Fruit fly (Drosophila melanogaster) whole organism, adult: ENCODE measurements around the gene msps.

Experiments
- CG11617 ChIP-seq: fragments of 200-800 bp; sonication (Bioruptor generic); optimal IDR thresholded peaks from 2 replicates; lab custom pipeline; 2017; ENCODE audit warnings: mild to moderate bottlenecking, missing biosample characterization, missing genetic modification reagents, missing genetic modification characterization
- CG12768 ChIP-seq: fragments of 200-800 bp; sonication (Bioruptor generic); optimal IDR thresholded peaks from 2 replicates; lab custom pipeline; 2017; ENCODE audit warnings: missing biosample characterization, missing genetic modification characterization, mild to moderate bottlenecking, moderate library complexity, missing genetic modification reagents
- CG14711 ChIP-seq: fragments of 200-800 bp; sonication (Bioruptor generic); optimal IDR thresholded peaks from 2 replicates; lab custom pipeline; 2018; ENCODE audit warnings: missing biosample characterization, mild to moderate bottlenecking, missing genetic modification characterization, moderate library complexity
- CG1620 ChIP-seq: fragments of 200-800 bp; sonication (Bioruptor generic); optimal IDR thresholded peaks from 2 replicates; lab custom pipeline; 2016; ENCODE audit warnings: missing biosample characterization, missing genetic modification characterization
- CG33017 ChIP-seq: fragments of 200-800 bp; sonication (Bioruptor generic); optimal IDR thresholded peaks from 2 replicates; lab custom pipeline; 2018; ENCODE audit warnings: missing biosample characterization, mild to moderate bottlenecking, missing genetic modification characterization, moderate library complexity
- CG5204 ChIP-seq: fragments of 200-800 bp; sonication (Bioruptor generic); optimal IDR thresholded peaks from 2 replicates; lab custom pipeline; 2016; ENCODE audit warnings: missing biosample characterization, missing genetic modification characterization
- CG7045 ChIP-seq: fragments of 200-800 bp; sonication (Bioruptor generic); optimal IDR thresholded peaks from 2 replicates; lab custom pipeline; 2017; ENCODE audit warnings: missing biosample characterization, mild to moderate bottlenecking, missing genetic modification characterization
- CG7101 ChIP-seq: fragments of 200-800 bp; sonication (Bioruptor generic); optimal IDR thresholded peaks from 2 replicates; lab custom pipeline; 2018; ENCODE audit warnings: missing biosample characterization, mild to moderate bottlenecking, missing genetic modification characterization, moderate library complexity
- Clk ChIP-seq: fragments of 200-800 bp; sonication (Bioruptor generic); optimal IDR thresholded peaks from 2 replicates; lab custom pipeline; 2017; ENCODE audit warnings: missing biosample characterization, missing genetic modification characterization
- Crg-1 ChIP-seq: fragments of 200-800 bp; sonication (Bioruptor generic); optimal IDR thresholded peaks from 2 replicates; lab custom pipeline; 2016; ENCODE audit warnings: missing biosample characterization, missing genetic modification characterization
- Hr96 ChIP-seq: fragments of 200-800 bp; sonication (Bioruptor generic); optimal IDR thresholded peaks from 2 replicates; lab custom pipeline; 2016; ENCODE audit warnings: missing biosample characterization, missing genetic modification characterization
- Mnt ChIP-seq: fragments of 200-800 bp; sonication (Bioruptor generic); optimal IDR thresholded peaks from 2 replicates; lab custom pipeline; 2016; ENCODE audit warnings: missing biosample characterization, mild to moderate bottlenecking, missing genetic modification characterization
- bab1 ChIP-seq: fragments of 200-800 bp; sonication (Bioruptor generic); optimal IDR thresholded peaks from 3 replicates; lab custom pipeline; 2019; ENCODE audit warnings: missing biosample characterization, mild to moderate bottlenecking, missing genetic modification characterization, moderate library complexity
- cic ChIP-seq: fragments of 200-800 bp; sonication (Bioruptor generic); optimal IDR thresholded peaks from 2 replicates; lab custom pipeline; 2017; ENCODE audit warnings: missing biosample characterization, mild to moderate bottlenecking, missing genetic modification characterization, moderate library complexity
- cnc ChIP-seq, 2 experiments: fragments of >200 bp; optimal IDR thresholded peaks; 2 replicates each; lab custom pipeline; 2017
- kay ChIP-seq: fragments of 200-800 bp; sonication (Bioruptor generic); peaks from one replicate; lab custom pipeline; 2016; ENCODE audit warnings: missing biosample characterization, missing genetic modification characterization, borderline replicate concordance
- ovo ChIP-seq: fragments of 200-800 bp; sonication (Bioruptor generic); optimal IDR thresholded peaks from 2 replicates; lab custom pipeline; 2016; ENCODE audit warnings: missing biosample characterization, missing genetic modification characterization
- pad ChIP-seq: fragments of 200-800 bp; sonication (Bioruptor generic); optimal IDR thresholded peaks from 3 replicates; lab custom pipeline; 2017; ENCODE audit warnings: missing biosample characterization, missing genetic modification characterization, mild to moderate bottlenecking, moderate library complexity, missing genetic modification reagents
- tj ChIP-seq: fragments of 200-800 bp; sonication (Bioruptor generic); optimal IDR thresholded peaks from 3 replicates; lab custom pipeline; 2017; ENCODE audit warnings: missing biosample characterization, mild to moderate bottlenecking, missing genetic modification characterization, moderate library complexity
- toe ChIP-seq: fragments of 200-800 bp; sonication (Bioruptor generic); optimal IDR thresholded peaks from 2 replicates; lab custom pipeline; 2016; ENCODE audit warnings: missing biosample characterization, missing genetic modification characterization

msps gene

dm6 chr3R:16071689-16072580, 21.3 kb downstream of the msps start:
- TF ChIP-seq CG14711 (tag; lab: Kevin White, UChicago) = no peak
- peak; percentile 5 for TF ChIP-seq CG5204 (GFP tag; lab: Kevin White, UChicago)
- no peak for TF ChIP-seq CG33017 (tag; lab: Kevin White, UChicago)
- no peak for TF ChIP-seq tj (GFP tag; lab: Kevin White, UChicago)
- no peak for TF ChIP-seq pad (GFP tag; lab: Kevin White, UChicago)

- TF ChIP-seq Hr96 (GFP tag; lab: Kevin White, UChicago) (no peak), ovo (GFP tag; lab: Kevin White, UChicago) (no peak), CG1620 (GFP tag; lab: Kevin White, UChicago) (no peak), Crg-1 (GFP tag; lab: Kevin White, UChicago) (no peak), cnc (optimal IDR thresholded peaks at IDR 0.05; lab: Kevin White, UChicago) (no peak), toe (no peak), kay (GFP tag; lab: Kevin White, UChicago) (no peak), CG5204 (GFP tag; lab: Kevin White, UChicago) (no peak)
Measured at dm6 chr3R:16072581-16072908, 21.9 kb downstream of the msps start.

DNA sequence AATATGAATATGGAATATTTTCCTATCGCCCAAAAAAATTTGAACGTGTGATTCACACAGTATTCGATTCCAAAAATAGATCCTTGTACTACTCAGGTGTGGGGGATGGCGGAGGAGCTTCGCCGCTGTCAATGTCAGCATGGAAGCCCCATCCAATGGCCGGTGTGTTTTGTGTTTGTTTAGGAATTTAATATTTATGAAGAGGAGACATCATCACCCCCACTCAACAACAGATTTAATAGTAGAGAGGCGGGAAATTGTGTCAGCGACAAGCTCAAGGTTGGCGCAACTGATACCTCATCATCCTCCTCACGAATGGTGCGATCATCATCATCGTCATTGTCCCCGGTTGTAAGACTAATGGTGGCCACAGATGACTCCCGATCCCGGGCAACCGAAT, 23.5 kb downstream of the msps start:
- TF ChIP-seq tj (GFP tag; lab: Kevin White, UChicago) (no peak), CG14711 (tag; lab: Kevin White, UChicago) (no peak), Clk (GFP tag; lab: Kevin White, UChicago) (no peak), CG11617 (no peak), bab1 (GFP tag; lab: Kevin White, UChicago) (no peak)

DNA sequence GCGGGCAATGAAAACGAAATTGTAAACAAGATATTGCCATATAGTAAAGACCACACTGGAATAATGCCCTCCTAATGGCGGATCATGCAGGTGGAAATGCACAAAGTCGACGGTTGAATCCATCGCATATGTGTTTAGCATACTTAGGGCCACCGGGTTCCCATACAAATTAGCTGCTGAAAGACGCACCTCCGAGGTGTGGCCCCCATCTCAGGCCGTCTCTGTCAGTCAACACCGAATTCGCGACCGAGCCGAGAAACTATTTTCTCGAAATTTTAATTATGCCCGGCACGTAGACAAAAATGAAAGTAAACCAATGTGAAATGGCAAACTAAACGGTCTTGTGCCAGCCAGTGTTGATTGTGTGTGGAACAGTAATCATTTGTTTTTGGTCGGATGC, 27.6 kb downstream of the msps start:
- TF ChIP-seq Mnt (GFP tag; lab: Kevin White, UChicago) = no peak
- TF ChIP-seq CG11617 = no peak
- TF ChIP-seq CG33017 (tag; lab: Kevin White, UChicago) = no peak
- TF ChIP-seq Hr96 (GFP tag; lab: Kevin White, UChicago) = no peak
- no peak for TF ChIP-seq cnc (optimal IDR thresholded peaks at IDR 0.05; lab: Kevin White, UChicago)
- TF ChIP-seq CG7101 (tag; lab: Kevin White, UChicago) = no peak
- no peak for TF ChIP-seq Crg-1 (GFP tag; lab: Kevin White, UChicago)

DNA sequence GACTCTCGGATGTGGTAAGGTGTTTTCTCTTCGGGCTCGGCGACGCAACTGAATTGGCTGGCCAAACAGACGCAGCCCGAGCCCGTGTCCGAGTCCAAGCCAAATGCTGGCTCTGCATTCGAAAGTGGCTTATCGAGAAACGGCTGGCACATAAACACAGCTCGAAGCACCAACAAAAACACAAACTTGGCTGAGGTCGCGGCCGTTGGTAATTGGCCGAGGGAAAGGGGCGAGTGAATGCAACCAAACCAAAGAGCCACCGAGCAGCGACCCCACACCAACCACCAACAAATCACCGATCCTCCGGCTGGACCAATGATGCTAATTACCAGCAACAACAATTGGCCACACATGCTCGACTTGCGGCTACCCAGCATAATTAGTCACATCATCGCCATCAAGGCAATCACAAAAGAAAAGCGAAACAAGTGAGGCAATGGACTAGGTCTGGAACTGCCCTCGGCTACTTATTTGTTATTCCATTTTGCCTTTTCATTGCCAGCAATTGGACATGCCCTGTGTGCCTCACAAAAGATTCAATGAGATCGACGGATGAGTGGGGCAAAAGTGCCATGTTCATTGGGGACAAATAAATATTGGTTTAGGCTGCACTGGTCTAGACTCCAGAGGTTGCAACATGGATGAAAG, 30.5 kb downstream of the msps start, which contains the start of gene CG32855:
CG32855 (minus strand) TSS at position 51 of the 648 bp plus-strand sequence.
- TF ChIP-seq CG7101 (tag; lab: Kevin White, UChicago) (no peak), Mnt (GFP tag; lab: Kevin White, UChicago) (no peak), CG1620 (GFP tag; lab: Kevin White, UChicago) (no peak), tj (GFP tag; lab: Kevin White, UChicago) (no peak), CG14711 (tag; lab: Kevin White, UChicago) (no peak), toe (no peak), ovo (GFP tag; lab: Kevin White, UChicago) (no peak), pad (GFP tag; lab: Kevin White, UChicago) (no peak), cnc (optimal IDR thresholded peaks at IDR 0.05; lab: Kevin White, UChicago) (no peak), Hr96 (GFP tag; lab: Kevin White, UChicago) (no peak), CG11617 (no peak)

DNA sequence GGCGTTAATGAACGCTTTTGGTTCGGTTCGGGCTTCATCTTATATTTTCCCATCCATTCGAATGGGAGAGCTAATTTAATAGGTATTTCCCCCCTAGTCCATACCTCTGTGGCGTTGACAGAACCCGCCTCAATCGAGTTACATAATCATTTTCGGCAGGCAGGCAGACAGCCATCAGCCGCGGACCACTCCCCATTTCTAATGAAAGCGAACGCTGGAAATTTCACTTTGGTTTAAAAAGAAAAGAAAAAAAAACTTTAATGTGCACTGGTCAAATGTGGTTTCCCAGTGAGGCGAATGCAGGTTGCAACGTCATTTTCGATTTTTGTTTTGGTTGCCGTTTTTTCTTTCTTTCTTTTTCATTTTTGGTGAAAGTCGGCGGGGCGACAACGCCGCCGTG, 31.8 kb downstream of the msps start:
- TF ChIP-seq Clk (GFP tag; lab: Kevin White, UChicago) = no peak

dm6 chr3R:16083578-16083977, 33.0 kb downstream of the msps start, which contains the start of gene sxe2:
sxe2 (plus strand) TSS chr3R:16083878.
- TF ChIP-seq CG12768 (GFP tag; lab: Kevin White, UChicago) (no peak), kay (GFP tag; lab: Kevin White, UChicago) (no peak), cnc (optimal IDR thresholded peaks at IDR 0.05; lab: Kevin White, UChicago) (no peak), Clk (GFP tag; lab: Kevin White, UChicago) (no peak), Mnt (GFP tag; lab: Kevin White, UChicago) (no peak), toe (no peak), ovo (GFP tag; lab: Kevin White, UChicago) (no peak), CG5204 (GFP tag; lab: Kevin White, UChicago) (no peak), CG11617 (no peak), cic (no peak), pad (GFP tag; lab: Kevin White, UChicago) (no peak), CG14711 (tag; lab: Kevin White, UChicago) (no peak), tj (GFP tag; lab: Kevin White, UChicago) (no peak), Crg-1 (GFP tag; lab: Kevin White, UChicago) (no peak), CG33017 (tag; lab: Kevin White, UChicago) (no peak), CG7045 (GFP tag; lab: Kevin White, UChicago) (no peak)
